Worm (Caenorhabditis elegans): ENCODE measurements around the gene nra-1.

The nra-1 gene

ce11 chrIV:17278861-17279591 is 5.0 kb downstream of the nra-1 start, which contains the start of gene hsp-1 (continued):
- TF ChIP-seq dve-1 (tag; optimal IDR thresholded peaks at IDR 0.05; ENCODE audit: insufficient read depth) (no peak), F26F4.8 (GFP tag; conservative IDR thresholded peaks at IDR 0.05) (no peak), dmd-6 (GFP tag; IDR thresholded peaks at IDR 0.05) (no peak; the same call in 1 of the 2 replicates), Y105C5A.15 (GFP tag; IDR thresholded peaks at IDR 0.05) (no peak), pha-4 (GFP tag; IDR thresholded peaks at IDR 0.05) (no peak), pha-4 (tag; optimal IDR thresholded peaks at IDR 0.05) (no peak), F49E8.2 (tag; optimal IDR thresholded peaks at IDR 0.05; ENCODE audit: borderline replicate concordance) (no peak), ama-1 (optimal IDR thresholded peaks at IDR 0.05) (peak; percentile 82), unc-39 (tag; optimal IDR thresholded peaks at IDR 0.05) (no peak), ceh-28 (tag; optimal IDR thresholded peaks at IDR 0.05) (no peak), hlh-11 (tag; optimal IDR thresholded peaks at IDR 0.05) (no peak), lin-13 (GFP tag; optimal IDR thresholded peaks at IDR 0.05) (no peak), mxl-2 (GFP tag; conservative IDR thresholded peaks at IDR 0.05) (0 out of 2 replicates have a peak, but pooled peaks have one; percentile 2), D1046.2 (GFP tag; IDR thresholded peaks at IDR 0.05) (no peak), php-3 (GFP tag; IDR thresholded peaks at IDR 0.05) (no peak), egl-43 (GFP tag; IDR thresholded peaks at IDR 0.05) (peak; percentile 3; the same call in 1 of the 2 replicates), mdl-1 (tag; optimal IDR thresholded peaks at IDR 0.05) (no peak), zfp-2 (tag; optimal IDR thresholded peaks at IDR 0.05) (no peak), snpc-4 (tag; optimal IDR thresholded peaks at IDR 0.05) (no peak), nhr-42 (GFP tag; IDR thresholded peaks at IDR 0.05) (no peak), sdz-12 (GFP tag; optimal IDR thresholded peaks at IDR 0.05) (no peak), nhr-10 (tag; optimal IDR thresholded peaks at IDR 0.05) (no peak), hif-1 (tag; optimal IDR thresholded peaks at IDR 0.05) (no peak), nhr-76 (tag; optimal IDR thresholded peaks at IDR 0.05) (no peak), daf-19 (GFP tag; conservative IDR thresholded peaks at IDR 0.05) (peak; percentile 54; the same call in 1 of the 2 replicates), F10B5.3 (tag; optimal IDR thresholded peaks at IDR 0.05) (no peak), lir-3 (tag; optimal IDR thresholded peaks at IDR 0.05) (no peak), spr-3 (GFP tag; optimal IDR thresholded peaks at IDR 0.05) (no peak), egl-27 (tag; optimal IDR thresholded peaks at IDR 0.05) (no peak), madf-5 (GFP tag; IDR thresholded peaks at IDR 0.05) (no peak), ZK337.2 (GFP tag; IDR thresholded peaks at IDR 0.05) (no peak), F37D6.2 (tag; optimal IDR thresholded peaks at IDR 0.05) (no peak), set-16 (GFP tag; IDR thresholded peaks at IDR 0.05) (no peak; the same call in 1 of the 2 replicates), dpl-1 (GFP tag; optimal IDR thresholded peaks at IDR 0.05) (no peak), aha-1 (tag) (peak; percentile 96), nhr-102 (tag; optimal IDR thresholded peaks at IDR 0.05) (no peak)

ce11 chrIV:17278363-17278762 is 5.6 kb downstream of the nra-1 start:
- TF ChIP-seq hif-1 (tag; optimal IDR thresholded peaks at IDR 0.05) = peak; percentile 70 to 97
- TF ChIP-seq hlh-30 (tag; optimal IDR thresholded peaks at IDR 0.05; ENCODE audit: insufficient read depth) = peak; percentile 85
- peak; percentile 60; the same call in 1 of the 2 replicates for TF ChIP-seq lin-1 (GFP tag; IDR thresholded peaks at IDR 0.05)
- TF ChIP-seq F49E8.2 (tag; optimal IDR thresholded peaks at IDR 0.05; ENCODE audit: borderline replicate concordance) = peak; percentile 82
- TF ChIP-seq hlh-11 (tag; optimal IDR thresholded peaks at IDR 0.05) = peak; percentile 97
- no peak for TF ChIP-seq ceh-82 (tag; optimal IDR thresholded peaks at IDR 0.05)
- TF ChIP-seq daf-12 (tag; optimal IDR thresholded peaks at IDR 0.05) = no peak
- TF ChIP-seq nhr-102 (tag; optimal IDR thresholded peaks at IDR 0.05) = peak; percentile 86
- no peak for TF ChIP-seq egl-27 (tag; optimal IDR thresholded peaks at IDR 0.05)
- peak; percentile 97 for TF ChIP-seq tra-1 (GFP tag; IDR thresholded peaks at IDR 0.05)
- TF ChIP-seq ceh-32 (tag; optimal IDR thresholded peaks at IDR 0.05; ENCODE audit: poor library complexity) = peak; percentile 32
- TF ChIP-seq daf-19 (GFP tag; conservative IDR thresholded peaks at IDR 0.05) = peak; percentile 90
- no peak for TF ChIP-seq lir-3 (tag; optimal IDR thresholded peaks at IDR 0.05)
- no peak for TF ChIP-seq ztf-11 (tag; optimal IDR thresholded peaks at IDR 0.05)
- TF ChIP-seq snpc-4 (tag; optimal IDR thresholded peaks at IDR 0.05) = peak; percentile 27
- TF ChIP-seq ceh-28 (tag; optimal IDR thresholded peaks at IDR 0.05) = peak; percentile 19
- TF ChIP-seq dve-1 (tag; optimal IDR thresholded peaks at IDR 0.05; ENCODE audit: insufficient read depth) = peak; percentile 98
- peak; percentile 62 for TF ChIP-seq duxl-1 (tag; optimal IDR thresholded peaks at IDR 0.05; ENCODE audit: poor library complexity)
- peak; percentile 50; the same call in 1 of the 2 replicates for TF ChIP-seq Y105C5A.15 (GFP tag; IDR thresholded peaks at IDR 0.05)
- TF ChIP-seq attf-4 (tag; optimal IDR thresholded peaks at IDR 0.05) = no peak
- peak; percentile 89 for TF ChIP-seq mes-2 (tag; optimal IDR thresholded peaks at IDR 0.05; ENCODE audit: poor library complexity, severe bottlenecking)
- TF ChIP-seq dmd-9 (GFP tag; IDR thresholded peaks at IDR 0.05) = peak; percentile 92
- TF ChIP-seq ama-1 (optimal IDR thresholded peaks at IDR 0.05) = no peak
- TF ChIP-seq ztf-7 (tag; optimal IDR thresholded peaks at IDR 0.05) = peak; percentile 63
- TF ChIP-seq set-16 (GFP tag; IDR thresholded peaks at IDR 0.05) = peak; percentile 65
